Worm (Caenorhabditis elegans): ENCODE results near the gene C48B4.7.

Gene C48B4.7

DNA sequence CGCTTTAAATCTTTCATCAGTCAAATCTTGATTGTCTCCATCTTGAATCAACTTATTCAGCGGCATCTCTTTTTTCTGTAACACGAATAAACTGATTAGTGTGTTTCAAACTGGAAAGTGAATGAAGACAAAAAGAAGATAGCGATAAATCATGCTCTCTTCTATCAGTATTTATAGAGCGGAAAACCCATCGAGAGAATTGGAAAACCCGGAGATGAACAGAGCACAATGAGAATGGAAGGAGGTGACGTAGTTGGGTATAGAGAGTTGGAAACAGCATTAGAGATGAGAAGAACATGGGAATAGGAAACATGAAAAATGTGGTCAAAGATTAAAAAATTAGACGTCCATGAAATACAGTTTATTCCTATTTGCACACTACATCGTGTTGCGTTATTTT is 32.9 kb upstream of the C48B4.7 start, which contains the start of gene acox-1.5:
Gene acox-1.5 (minus strand): TSS at position 75 of the 400 bp plus-strand sequence.
- TF ChIP-seq sma-9 (GFP tag; optimal IDR thresholded peaks at IDR 0.05), result peak; percentile 31
- no peak for TF ChIP-seq sma-9 (tag; optimal IDR thresholded peaks at IDR 0.05)
- TF ChIP-seq fos-1 (tag; optimal IDR thresholded peaks at IDR 0.05), result peak; percentile 83
- TF ChIP-seq nhr-77 (tag; optimal IDR thresholded peaks at IDR 0.05), result no peak
- no peak for TF ChIP-seq ztf-11 (tag; optimal IDR thresholded peaks at IDR 0.05)
- TF ChIP-seq nhr-23 (tag; optimal IDR thresholded peaks at IDR 0.05), result no peak
- no peak for TF ChIP-seq ceh-16 (tag; optimal IDR thresholded peaks at IDR 0.05)
- no peak for TF ChIP-seq mab-5 (tag; optimal IDR thresholded peaks at IDR 0.05)
- no peak for TF ChIP-seq F13H6.1 (tag; optimal IDR thresholded peaks at IDR 0.05)
- no peak for TF ChIP-seq nhr-129 (tag; optimal IDR thresholded peaks at IDR 0.05)

DNA sequence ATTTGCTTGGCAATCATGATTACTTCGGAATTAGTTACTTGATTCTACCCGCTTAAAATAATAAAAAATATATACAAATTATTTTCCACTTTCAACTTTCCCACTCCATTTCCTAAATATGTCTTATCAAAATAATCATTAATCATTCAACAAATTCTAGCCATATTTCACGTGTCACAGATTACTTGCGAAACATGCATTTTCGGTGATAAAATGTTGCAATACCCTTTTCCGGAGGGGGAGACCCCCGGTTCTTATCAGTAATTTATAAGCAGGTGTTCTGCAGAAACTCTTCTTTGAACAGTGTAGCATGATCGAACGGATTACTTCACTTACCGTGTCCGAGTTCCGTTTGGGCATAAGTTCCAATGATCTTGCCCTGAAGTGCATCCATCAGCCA is 31.0 kb upstream of the C48B4.7 start:
- TF ChIP-seq fos-1 (tag; optimal IDR thresholded peaks at IDR 0.05) (peak; percentile 84), crh-2 (tag; optimal IDR thresholded peaks at IDR 0.05) (peak; percentile 44), lin-11 (tag; optimal IDR thresholded peaks at IDR 0.05) (no peak), elt-1 (tag; optimal IDR thresholded peaks at IDR 0.05) (no peak), ztf-11 (tag; optimal IDR thresholded peaks at IDR 0.05) (no peak), sma-9 (GFP tag; optimal IDR thresholded peaks at IDR 0.05) (peak; percentile 82), sma-9 (tag; optimal IDR thresholded peaks at IDR 0.05) (no peak), lin-13 (GFP tag; optimal IDR thresholded peaks at IDR 0.05) (no peak), unc-62 (GFP tag; optimal IDR thresholded peaks at IDR 0.05) (no peak)

DNA sequence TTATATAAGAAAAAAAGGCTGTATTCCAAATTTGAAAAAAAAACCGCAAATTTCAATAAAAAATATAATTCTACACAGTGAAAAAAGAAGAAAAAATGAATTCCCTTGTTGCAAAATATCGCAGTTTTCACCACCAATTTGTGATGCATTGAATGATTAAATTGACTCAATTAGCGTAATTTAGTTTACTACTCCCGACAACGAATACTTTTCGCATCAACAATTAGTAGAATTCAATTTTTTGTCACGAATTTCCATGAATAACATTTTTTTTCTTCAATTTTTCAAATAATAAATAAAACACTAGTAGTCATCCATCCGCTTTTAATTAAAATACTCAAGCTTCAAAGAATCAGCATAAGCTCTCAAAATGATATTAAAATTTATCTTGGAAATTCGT is 26.1 kb upstream of the C48B4.7 start:
- TF ChIP-seq elt-3 (tag; optimal IDR thresholded peaks at IDR 0.05) (no peak), sem-4 (tag; optimal IDR thresholded peaks at IDR 0.05) (peak; percentile 7), nhr-10 (tag; optimal IDR thresholded peaks at IDR 0.05) (no peak), sma-9 (GFP tag; optimal IDR thresholded peaks at IDR 0.05) (peak; percentile 28), sma-9 (tag; optimal IDR thresholded peaks at IDR 0.05) (no peak), lsy-2 (tag; optimal IDR thresholded peaks at IDR 0.05) (peak; percentile 8 to 40)

DNA sequence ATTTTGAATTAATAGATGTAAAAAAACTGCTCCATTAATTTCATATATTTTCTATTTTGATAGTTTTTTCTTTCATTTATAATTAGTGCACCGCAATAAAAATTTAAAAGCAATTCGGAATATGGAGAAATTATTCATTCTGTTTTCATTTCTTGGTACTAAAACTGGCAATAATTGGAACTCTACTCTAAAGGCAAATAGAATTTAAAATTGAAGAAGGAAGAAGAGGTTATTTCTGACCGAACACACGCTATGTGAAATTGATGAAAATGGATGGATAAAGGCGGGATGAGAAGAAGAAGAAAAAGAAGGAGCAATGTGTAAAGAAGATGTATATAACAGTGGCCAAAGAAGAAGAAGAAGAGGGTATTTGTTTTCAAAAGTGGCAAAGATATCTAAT is 24.0 kb upstream of the C48B4.7 start:
- no peak for TF ChIP-seq lin-13 (GFP tag; optimal IDR thresholded peaks at IDR 0.05)
- peak; percentile 42 for TF ChIP-seq C34F6.9 (tag; optimal IDR thresholded peaks at IDR 0.05)

DNA sequence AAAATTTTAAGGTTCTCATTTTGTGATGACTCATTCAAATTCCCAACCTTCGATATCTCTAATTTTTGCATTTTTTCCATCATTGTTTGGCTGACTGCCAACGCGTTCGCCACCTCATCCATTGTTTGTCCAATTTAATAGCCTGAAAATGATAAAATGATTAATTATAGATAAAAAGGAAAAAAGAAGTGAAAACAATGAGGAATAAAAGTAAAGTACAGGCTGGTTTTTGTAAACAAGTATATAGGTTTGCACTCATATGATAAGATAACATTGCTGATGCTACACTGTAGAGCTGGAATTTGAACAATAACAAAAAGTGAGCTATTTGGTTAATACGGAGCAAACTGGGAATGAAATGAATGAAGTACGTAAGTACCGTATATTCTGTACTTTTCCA is 23.0 kb upstream of the C48B4.7 start, which contains the start of gene C48B4.3:
Gene C48B4.3 (minus strand): TSS at position 149 of the 400 bp plus-strand sequence.
- TF ChIP-seq lsy-2 (tag; optimal IDR thresholded peaks at IDR 0.05) (no peak), C34F6.9 (tag; optimal IDR thresholded peaks at IDR 0.05) (no peak), fos-1 (tag; optimal IDR thresholded peaks at IDR 0.05) (peak; percentile 5), sma-3 (GFP tag; optimal IDR thresholded peaks at IDR 0.05) (no peak), ceh-16 (tag; optimal IDR thresholded peaks at IDR 0.05) (no peak)

DNA sequence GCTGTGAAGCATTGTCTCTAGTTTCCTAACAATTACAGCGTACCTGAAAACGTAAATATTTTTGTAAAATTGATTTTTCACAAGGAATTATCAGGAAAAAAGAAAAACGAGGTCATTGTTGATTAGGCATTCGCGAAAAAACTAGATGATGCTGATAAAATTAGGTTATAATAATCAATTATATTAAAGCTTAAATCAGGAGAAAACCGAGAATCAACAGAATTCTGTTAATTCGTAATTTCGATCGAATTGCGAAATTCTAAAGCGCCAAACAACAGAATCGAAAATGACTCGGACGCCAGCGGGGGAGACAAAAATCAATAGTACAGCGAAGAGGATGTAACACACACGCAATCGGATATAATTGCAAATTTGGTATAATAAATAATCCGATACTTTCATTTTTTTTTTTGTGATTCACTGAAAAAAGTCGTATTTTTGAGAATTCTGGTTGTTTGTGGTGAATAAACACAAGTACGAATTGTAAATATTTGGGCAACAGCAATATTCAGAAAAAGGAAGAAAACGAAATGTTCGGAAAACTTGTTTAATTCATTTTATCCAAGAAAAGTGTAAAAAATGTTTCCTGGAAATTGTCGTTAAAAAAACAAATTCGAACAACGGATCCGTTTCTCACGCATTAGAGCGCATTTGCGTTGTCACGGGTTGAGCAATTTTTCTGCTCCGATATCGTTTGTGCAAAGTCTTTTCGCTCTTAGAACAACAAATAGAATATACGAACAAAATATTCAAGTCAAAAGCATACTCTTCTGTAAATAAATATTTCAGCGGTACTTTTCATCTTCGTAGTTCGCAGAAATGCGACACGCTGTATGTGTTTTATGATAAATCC is 21.0 kb upstream of the C48B4.7 start, which contains the start of gene ced-7:
Gene ced-7 (minus strand): TSS at position 51 of the 853 bp plus-strand sequence.
- TF ChIP-seq mdl-1 (tag; optimal IDR thresholded peaks at IDR 0.05) (no peak), elt-1 (tag; optimal IDR thresholded peaks at IDR 0.05) (no peak), crh-2 (tag; optimal IDR thresholded peaks at IDR 0.05) (peak; percentile 22), lin-11 (tag; optimal IDR thresholded peaks at IDR 0.05) (no peak), lin-13 (GFP tag; optimal IDR thresholded peaks at IDR 0.05) (peak; percentile 18), nhr-21 (tag; optimal IDR thresholded peaks at IDR 0.05) (no peak), elt-3 (tag; optimal IDR thresholded peaks at IDR 0.05) (no peak), nhr-77 (tag; optimal IDR thresholded peaks at IDR 0.05) (no peak), nhr-12 (tag; optimal IDR thresholded peaks at IDR 0.05) (no peak), nhr-129 (tag; optimal IDR thresholded peaks at IDR 0.05) (peak; percentile 60), sem-4 (tag; optimal IDR thresholded peaks at IDR 0.05) (no peak), lsy-2 (tag; optimal IDR thresholded peaks at IDR 0.05) (peak in 1 of 2 experiments; percentile 54), sma-3 (GFP tag; optimal IDR thresholded peaks at IDR 0.05) (no peak), C34F6.9 (tag; optimal IDR thresholded peaks at IDR 0.05) (peak; percentile 75), ama-1 (optimal IDR thresholded peaks at IDR 0.05) (no peak), ztf-11 (tag; optimal IDR thresholded peaks at IDR 0.05) (no peak), ZK546.5 (tag; optimal IDR thresholded peaks at IDR 0.05) (no peak), unc-55 (GFP tag; optimal IDR thresholded peaks at IDR 0.05) (peak; percentile 44), nhr-10 (tag; optimal IDR thresholded peaks at IDR 0.05) (no peak), ceh-16 (tag; optimal IDR thresholded peaks at IDR 0.05) (no peak)
